Fruit fly (Drosophila melanogaster) whole organism, pupa: ENCODE data around the gene CG11454.

ENCODE experiments used
- CG10348 ChIP-seq: fragments of 200-800 bp; sonication (Bioruptor generic); IDR thresholded peaks from 2 replicates; pipeline ENCODE4 v1.3.6; 2022; ENCODE audit warnings: missing biosample characterization, missing genetic modification characterization
- CG13204 ChIP-seq: fragments of 200-800 bp; sonication (Bioruptor generic); optimal IDR thresholded peaks from 2 replicates; lab custom pipeline; 2018; ENCODE audit warnings: missing biosample characterization, mild to moderate bottlenecking, missing genetic modification characterization, moderate library complexity
- CG14655 ChIP-seq: fragments of 200-800 bp; sonication (Bioruptor generic); optimal IDR thresholded peaks from 3 replicates; lab custom pipeline; 2017; ENCODE audit warnings: mild to moderate bottlenecking, missing biosample characterization, missing genetic modification reagents, missing genetic modification characterization
- CG15710 ChIP-seq: fragments of 200-800 bp; sonication (Bioruptor generic); optimal IDR thresholded peaks from 2 replicates; lab custom pipeline; 2018; ENCODE audit warnings: missing biosample characterization, mild to moderate bottlenecking, missing genetic modification characterization, moderate library complexity
- CG17806 ChIP-seq: fragments of 200-800 bp; sonication (Bioruptor generic); optimal IDR thresholded peaks from 2 replicates; lab custom pipeline; 2018; ENCODE audit warnings: missing biosample characterization, mild to moderate bottlenecking, missing genetic modification characterization, moderate library complexity
- CG32121 ChIP-seq: fragments of 200-800 bp; sonication (Bioruptor generic); IDR thresholded peaks from 2 replicates; pipeline ENCODE4 v1.3.6; 2022; ENCODE audit warnings: missing biosample characterization, missing genetic modification characterization
- CG34367 ChIP-seq: fragments of 200-800 bp; sonication (Bioruptor generic); optimal IDR thresholded peaks from 2 replicates; lab custom pipeline; 2018; ENCODE audit warnings: missing biosample characterization, mild to moderate bottlenecking, missing genetic modification characterization
- CG4496 ChIP-seq: fragments of 200-800 bp; sonication (Bioruptor generic); IDR thresholded peaks from 3 replicates; pipeline ENCODE4 v1.3.6; 2022; ENCODE audit warnings: missing biosample characterization, missing genetic modification characterization
- CG8301 ChIP-seq: fragments of 200-800 bp; sonication (Bioruptor generic); optimal IDR thresholded peaks from 2 replicates; lab custom pipeline; 2018; ENCODE audit warnings: missing biosample characterization, mild to moderate bottlenecking, missing genetic modification characterization
- CG9948 ChIP-seq: fragments of 200-800 bp; sonication (Bioruptor generic); optimal IDR thresholded peaks from 2 replicates; lab custom pipeline; 2018; ENCODE audit warnings: missing biosample characterization, mild to moderate bottlenecking, missing genetic modification characterization, moderate library complexity
- D1 ChIP-seq: fragments of 200-800 bp; sonication (Bioruptor generic); optimal IDR thresholded peaks from 2 replicates; lab custom pipeline; 2018; ENCODE audit warnings: missing biosample characterization, mild to moderate bottlenecking, missing genetic modification characterization, moderate library complexity
- EcR ChIP-seq: fragments of 200-800 bp; sonication (Bioruptor generic); optimal IDR thresholded peaks from 3 replicates; lab custom pipeline; 2019; ENCODE audit warnings: missing biosample characterization, missing genetic modification characterization, mild to moderate bottlenecking, moderate library complexity, missing genetic modification reagents
- Ets98B ChIP-seq: fragments of 200-800 bp; sonication (Bioruptor generic); IDR thresholded peaks from 2 replicates; pipeline ENCODE4 v1.3.6; 2022; ENCODE audit warnings: missing biosample characterization, missing genetic modification characterization
- Pif1A ChIP-seq: fragments of 200-800 bp; sonication (Bioruptor generic); optimal IDR thresholded peaks from 3 replicates; lab custom pipeline; 2016; ENCODE audit warnings: missing biosample characterization, missing genetic modification characterization
- Pif1B ChIP-seq: fragments of 200-800 bp; sonication (Bioruptor generic); optimal IDR thresholded peaks from 3 replicates; lab custom pipeline; 2016; ENCODE audit warnings: missing biosample characterization, missing genetic modification characterization
- fd96Ca ChIP-seq: fragments of 200-800 bp; sonication (Bioruptor generic); IDR thresholded peaks from 3 replicates; pipeline ENCODE4 v1.3.6; 2022; ENCODE audit warnings: missing biosample characterization, missing genetic modification characterization
- gl ChIP-seq: fragments of 200-800 bp; sonication (Bioruptor generic); optimal IDR thresholded peaks from 2 replicates; lab custom pipeline; 2018; ENCODE audit warnings: missing biosample characterization, mild to moderate bottlenecking, missing genetic modification characterization
- rn ChIP-seq: fragments of 200-800 bp; sonication (Bioruptor generic); IDR thresholded peaks from 2 replicates; pipeline ENCODE4 v1.3.6; 2022; ENCODE audit warnings: missing biosample characterization, missing genetic modification characterization

CG11454 gene

dm6 chr2L:143088-143487 is at the start of gene CG11454, which contains the start of gene CG31974:
Gene CG11454 (plus strand): TSS chr2L:143323.
Gene CG31974 (minus strand): TSS chr2L:143091.
- TF ChIP-seq gl (tag; lab: Kevin White, UChicago) (no peak), CG13204 (GFP tag; lab: Kevin White, UChicago) (no peak), EcR (GFP tag; lab: Kevin White, UChicago) (peak; percentile 7), fd96Ca (GFP tag; lab: Robert Waterston, UW) (no peak), Ets98B (GFP tag; lab: Robert Waterston, UW) (peak; percentile 6; the same call in 1 of the 2 replicates), CG10348 (GFP tag; lab: Robert Waterston, UW) (no peak)

- TF ChIP-seq CG32121 (GFP tag; lab: Robert Waterston, UW) (peak; percentile 20; the same call in 1 of the 2 replicates), CG15710 (tag; lab: Kevin White, UChicago) (no peak), D1 (tag; lab: Kevin White, UChicago) (no peak), CG4496 (no peak), gl (tag; lab: Kevin White, UChicago) (no peak)
Observed at dm6 chr2L:94096-94495, 49.0 kb upstream of the CG11454 start.

dm6 chr2L:94639-95059 is 48.5 kb upstream of the CG11454 start, which contains the start of gene Zir:
Gene Zir (plus strand): TSS chr2L:94739.
- no peak for TF ChIP-seq rn (GFP tag; lab: Robert Waterston, UW)
- no peak for TF ChIP-seq gl (tag; lab: Kevin White, UChicago)
- no peak for TF ChIP-seq Pif1A (GFP tag; lab: Kevin White, UChicago)
- no peak for TF ChIP-seq CG32121 (GFP tag; lab: Robert Waterston, UW)
- TF ChIP-seq CG10348 (GFP tag; lab: Robert Waterston, UW), result no peak

- TF ChIP-seq CG17806 (tag; lab: Kevin White, UChicago) (no peak), CG34367 (tag; lab: Kevin White, UChicago) (no peak), CG8301 (tag; lab: Kevin White, UChicago) (no peak), Pif1B (no peak)
Observed at dm6 chr2L:102161-102761, 40.9 kb upstream of the CG11454 start, which contains the start of gene Creld. Gene Creld (plus strand): TSS chr2L:102380.

- TF ChIP-seq Ets98B (GFP tag; lab: Robert Waterston, UW) (no peak), CG13204 (GFP tag; lab: Kevin White, UChicago) (no peak), CG4496 (no peak), CG34367 (tag; lab: Kevin White, UChicago) (no peak)
Observed at dm6 chr2L:106540-106939, 36.6 kb upstream of the CG11454 start, which contains the start of the genes Nhe1 and Sam-S. Gene Nhe1 (minus strand): TSS chr2L:106732. Gene Sam-S (plus strand): TSS chr2L:106903.

- TF ChIP-seq CG17806 (tag; lab: Kevin White, UChicago), result no peak
- no peak for TF ChIP-seq CG32121 (GFP tag; lab: Robert Waterston, UW)
- no peak for TF ChIP-seq Pif1A (GFP tag; lab: Kevin White, UChicago)
- TF ChIP-seq EcR (GFP tag; lab: Kevin White, UChicago), result no peak
- TF ChIP-seq CG4496, result no peak
- TF ChIP-seq CG14655, result no peak
- TF ChIP-seq Ets98B (GFP tag; lab: Robert Waterston, UW), result no peak
- no peak for TF ChIP-seq CG15710 (tag; lab: Kevin White, UChicago)
- TF ChIP-seq rn (GFP tag; lab: Robert Waterston, UW), result no peak
- TF ChIP-seq gl (tag; lab: Kevin White, UChicago), result no peak
- TF ChIP-seq CG9948 (tag; lab: Kevin White, UChicago), result no peak
- TF ChIP-seq CG10348 (GFP tag; lab: Robert Waterston, UW), result no peak
Observed at dm6 chr2L:107032-107431, 36.1 kb upstream of the CG11454 start.

- TF ChIP-seq CG14655 (no peak), EcR (GFP tag; lab: Kevin White, UChicago) (peak; percentile 23), gl (tag; lab: Kevin White, UChicago) (peak; percentile 21)
Observed at dm6 chr2L:107476-108436, 35.4 kb upstream of the CG11454 start.
